Fruit fly (Drosophila melanogaster) whole organism, larva: Measurements from ENCODE around the gene CG10651.
A peak's percentile ranks its signal among the peaks of the same experiment; 100 is the strongest.

Experiments
- noc ChIP-seq: fragments of 200-800 bp; sonication (Bioruptor generic); optimal IDR thresholded peaks from 3 replicates; lab custom pipeline; 2019; ENCODE audit warnings: missing biosample characterization, mild to moderate bottlenecking, missing genetic modification characterization, moderate library complexity

CG10651 gene

dm6 chr2L:20134823-20135222 is at the start of gene CG10651:
CG10651 (minus strand) TSS chr2L:20134923.
- TF ChIP-seq noc (tag; lab: Kevin White, UChicago) = no peak

- no peak for TF ChIP-seq noc (tag; lab: Kevin White, UChicago)
These were observed 13.6 kb upstream of the CG10651 start for dm6 chr2L:20148368-20148767.

dm6 chr2L:20146218-20146617 is 11.5 kb upstream of the CG10651 start:
- TF ChIP-seq noc (tag; lab: Kevin White, UChicago) = no peak

dm6 chr2L:20121233-20121551 is 13.5 kb downstream of the CG10651 start:
- TF ChIP-seq noc (tag; lab: Kevin White, UChicago) = no peak

- no peak for TF ChIP-seq noc (tag; lab: Kevin White, UChicago)
These were observed 14.1 kb downstream of the CG10651 start for dm6 chr2L:20120388-20121232.

- no peak for TF ChIP-seq noc (tag; lab: Kevin White, UChicago)
These were observed 17.0 kb downstream of the CG10651 start for dm6 chr2L:20117752-20118151.

- TF ChIP-seq noc (tag; lab: Kevin White, UChicago) = no peak
These were observed 18.9 kb downstream of the CG10651 start for dm6 chr2L:20115865-20116264.

- TF ChIP-seq noc (tag; lab: Kevin White, UChicago) = no peak
These were observed 28.1 kb downstream of the CG10651 start for dm6 chr2L:20106595-20106994.

dm6 chr2L:20104526-20104925 is 30.2 kb downstream of the CG10651 start:
- TF ChIP-seq noc (tag; lab: Kevin White, UChicago) = no peak

- no peak for TF ChIP-seq noc (tag; lab: Kevin White, UChicago)
These were observed 30.7 kb downstream of the CG10651 start, which contains the start of gene CG13970 for dm6 chr2L:20104050-20104449. CG13970 (minus strand) TSS chr2L:20104150.

dm6 chr2L:20098194-20098593 is 36.5 kb downstream of the CG10651 start:
- TF ChIP-seq noc (tag; lab: Kevin White, UChicago) = peak; percentile 20

dm6 chr2L:20097773-20098172 is 37.0 kb downstream of the CG10651 start:
- TF ChIP-seq noc (tag; lab: Kevin White, UChicago) = no peak

- TF ChIP-seq noc (tag; lab: Kevin White, UChicago) = peak; percentile 13
These were observed 37.6 kb downstream of the CG10651 start, which contains the start of the genes mRpS18B and Kua for dm6 chr2L:20097105-20097631. mRpS18B (minus strand) TSS chr2L:20097253. Kua (plus strand) TSS chr2L:20097581.

- peak; percentile 22 for TF ChIP-seq noc (tag; lab: Kevin White, UChicago)
These were observed 40.9 kb downstream of the CG10651 start, which contains the start of the genes Taf13 and nesd for dm6 chr2L:20093794-20094193. Taf13 (minus strand) TSS chr2L:20093849. nesd (plus strand) TSS chr2L:20093972.

dm6 chr2L:20091094-20091679 is 43.5 kb downstream of the CG10651 start, which contains the start of the genes CG10747 and Pyroxd1:
CG10747 (minus strand) TSS chr2L:20091348.
Pyroxd1 (plus strand) TSS chr2L:20091435.
- TF ChIP-seq noc (tag; lab: Kevin White, UChicago) = peak; percentile 99
